Worm (Caenorhabditis elegans): ENCODE measurements around the gene hmt-1.

DNA sequence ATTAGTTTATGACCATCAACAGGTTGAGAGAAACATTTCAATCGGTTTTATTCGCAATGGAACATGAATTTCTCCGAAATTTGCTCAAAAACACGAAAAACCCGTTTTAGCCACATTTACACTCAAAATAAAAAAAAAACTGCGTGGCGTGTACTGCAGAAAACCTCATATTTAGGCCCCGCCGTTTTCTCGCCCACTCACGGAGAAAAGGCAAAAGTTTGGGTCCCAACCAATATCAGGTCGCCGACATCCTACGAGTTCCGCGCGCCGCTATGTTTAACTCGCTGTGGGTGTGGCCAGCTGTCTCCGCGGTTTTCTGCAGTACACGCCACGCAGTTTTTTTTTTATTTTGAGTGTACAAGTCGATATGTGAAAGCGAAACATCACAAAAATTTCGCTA lies 24.1 kb upstream of the hmt-1 start:
- no peak for TF ChIP-seq nhr-11 (tag; optimal IDR thresholded peaks at IDR 0.05)
- TF ChIP-seq odd-2 (tag; optimal IDR thresholded peaks at IDR 0.05) = no peak
- no peak for TF ChIP-seq K02D7.2 (tag; optimal IDR thresholded peaks at IDR 0.05)
- TF ChIP-seq lin-11 (tag; optimal IDR thresholded peaks at IDR 0.05) = no peak
